Worm (Caenorhabditis elegans) whole organism, L4 larva: ENCODE measurements around the gene R07E3.4.
"Not testable (repeated sequence)": the region's sequence is repeated elsewhere in the genome, so short reads cannot be mapped to it uniquely, and the experiment has no call there.

ENCODE experiments used
- R02D3.7 ChIP-seq: fragments of 150-350 bp; sonication (generic microtip); optimal IDR thresholded peaks from 3 replicates; lab custom pipeline; 2014; ENCODE audit warnings: missing biosample characterization, missing genetic modification characterization
- ZK546.5 ChIP-seq, 2 experiments: sonication (generic microtip); optimal IDR thresholded peaks; 2 replicates each; lab custom pipeline; 2017; ENCODE audit warnings: missing biosample characterization in 2 of 2, missing genetic modification characterization in 2 of 2
- arid-1 ChIP-seq: fragments of 200-800 bp; sonication (Bioruptor generic); conservative IDR thresholded peaks from 2 replicates; pipeline ENCODE4 v1.3.6; 2022; ENCODE audit warnings: missing genetic modification reagents, missing genetic modification characterization, missing compliant biosample characterization
- egl-27 ChIP-seq: sonication (generic microtip); optimal IDR thresholded peaks from 3 replicates; lab custom pipeline; 2017; ENCODE audit warnings: missing biosample characterization, missing genetic modification reagents, missing genetic modification characterization
- lin-29 ChIP-seq: fragments of 200-800 bp; sonication (Bioruptor generic); IDR thresholded peaks from 2 replicates; pipeline ENCODE4 v1.3.6; 2022; ENCODE audit warnings: missing genetic modification reagents, missing genetic modification characterization, missing compliant biosample characterization
- lin-39 ChIP-seq: fragments of 150-350 bp; optimal IDR thresholded peaks from 2 replicates; lab custom pipeline; 2014; ENCODE audit warnings: missing biosample characterization, missing genetic modification reagents, missing genetic modification characterization
- mxl-2 ChIP-seq: fragments of 200-800 bp; sonication (Bioruptor generic); conservative IDR thresholded peaks from 2 replicates; pipeline ENCODE4 v1.3.6; 2022; ENCODE audit warnings: missing genetic modification reagents, missing genetic modification characterization, missing compliant biosample characterization
- nhr-11 ChIP-seq: fragments of 150-350 bp; optimal IDR thresholded peaks from 2 replicates; lab custom pipeline; 2014; ENCODE audit warnings: missing biosample characterization, missing genetic modification characterization
- nhr-25 ChIP-seq: sonication (generic microtip); optimal IDR thresholded peaks from 2 replicates; lab custom pipeline; 2017; ENCODE audit warnings: missing genetic modification characterization, mild to moderate bottlenecking, missing compliant biosample characterization, antibody characterized with exemption, moderate library complexity, borderline replicate concordance; ENCODE audit not compliant: insufficient read depth
- tag-97 ChIP-seq: fragments of 200-800 bp; sonication (Bioruptor generic); IDR thresholded peaks from 2 replicates; pipeline ENCODE4 v1.3.6; 2022; ENCODE audit warnings: missing genetic modification characterization, missing compliant biosample characterization
- unc-130 ChIP-seq: sonication (generic microtip); optimal IDR thresholded peaks from 2 replicates; lab custom pipeline; 2016; ENCODE audit warnings: missing genetic modification reagents, missing genetic modification characterization, missing compliant biosample characterization
- zip-11 ChIP-seq: fragments of 200-800 bp; sonication (Bioruptor generic); IDR thresholded peaks from 2 replicates; pipeline ENCODE4 v1.3.6; 2022; ENCODE audit warnings: missing genetic modification characterization, missing compliant biosample characterization

- not testable (repeated sequence) for TF ChIP-seq mxl-2; lin-39 (tag; lab: Kevin White, UChicago); zip-11; nhr-11; tag-97 (GFP tag; lab: Robert Waterston, UW); lin-29 (GFP tag; lab: Robert Waterston, UW); egl-27; nhr-25 (tag; lab: Kevin White, UChicago); arid-1 (GFP tag; lab: Robert Waterston, UW); unc-130 (GFP tag; lab: Kevin White, UChicago); ZK546.5 (tag; optimal IDR thresholded peaks at IDR 0.05; lab: Kevin White, UChicago); R02D3.7 (tag; lab: Kevin White, UChicago)
Observed at ce11 chrX:10298932-10299331, 34.2 kb downstream of the R07E3.4 start.
